Fruit fly (Drosophila melanogaster) whole organism, pupa: ENCODE measurements around the gene Ada1-2.
A peak's percentile ranks its signal among the peaks of the same experiment; 100 is the strongest.

Source experiments
- CG10348 ChIP-seq: fragments of 200-800 bp; sonication (Bioruptor generic); IDR thresholded peaks from 2 replicates; pipeline ENCODE4 v1.3.6; 2022; ENCODE audit warnings: missing biosample characterization, missing genetic modification characterization
- CG12605 ChIP-seq: fragments of 200-800 bp; sonication (Bioruptor generic); IDR thresholded peaks from 2 replicates; pipeline ENCODE4 v1.3.6; 2022; ENCODE audit warnings: missing biosample characterization, missing genetic modification characterization
- CG17806 ChIP-seq: fragments of 200-800 bp; sonication (Bioruptor generic); optimal IDR thresholded peaks from 2 replicates; lab custom pipeline; 2018; ENCODE audit warnings: missing biosample characterization, mild to moderate bottlenecking, missing genetic modification characterization, moderate library complexity
- CG4496 ChIP-seq: fragments of 200-800 bp; sonication (Bioruptor generic); IDR thresholded peaks from 3 replicates; pipeline ENCODE4 v1.3.6; 2022; ENCODE audit warnings: missing biosample characterization, missing genetic modification characterization
- CG8301 ChIP-seq: fragments of 200-800 bp; sonication (Bioruptor generic); optimal IDR thresholded peaks from 2 replicates; lab custom pipeline; 2018; ENCODE audit warnings: missing biosample characterization, mild to moderate bottlenecking, missing genetic modification characterization
- CG9948 ChIP-seq: fragments of 200-800 bp; sonication (Bioruptor generic); optimal IDR thresholded peaks from 2 replicates; lab custom pipeline; 2018; ENCODE audit warnings: missing biosample characterization, mild to moderate bottlenecking, missing genetic modification characterization, moderate library complexity
- EcR ChIP-seq: fragments of 200-800 bp; sonication (Bioruptor generic); optimal IDR thresholded peaks from 3 replicates; lab custom pipeline; 2019; ENCODE audit warnings: missing biosample characterization, missing genetic modification characterization, mild to moderate bottlenecking, moderate library complexity, missing genetic modification reagents
- rn ChIP-seq: fragments of 200-800 bp; sonication (Bioruptor generic); IDR thresholded peaks from 2 replicates; pipeline ENCODE4 v1.3.6; 2022; ENCODE audit warnings: missing biosample characterization, missing genetic modification characterization

DNA sequence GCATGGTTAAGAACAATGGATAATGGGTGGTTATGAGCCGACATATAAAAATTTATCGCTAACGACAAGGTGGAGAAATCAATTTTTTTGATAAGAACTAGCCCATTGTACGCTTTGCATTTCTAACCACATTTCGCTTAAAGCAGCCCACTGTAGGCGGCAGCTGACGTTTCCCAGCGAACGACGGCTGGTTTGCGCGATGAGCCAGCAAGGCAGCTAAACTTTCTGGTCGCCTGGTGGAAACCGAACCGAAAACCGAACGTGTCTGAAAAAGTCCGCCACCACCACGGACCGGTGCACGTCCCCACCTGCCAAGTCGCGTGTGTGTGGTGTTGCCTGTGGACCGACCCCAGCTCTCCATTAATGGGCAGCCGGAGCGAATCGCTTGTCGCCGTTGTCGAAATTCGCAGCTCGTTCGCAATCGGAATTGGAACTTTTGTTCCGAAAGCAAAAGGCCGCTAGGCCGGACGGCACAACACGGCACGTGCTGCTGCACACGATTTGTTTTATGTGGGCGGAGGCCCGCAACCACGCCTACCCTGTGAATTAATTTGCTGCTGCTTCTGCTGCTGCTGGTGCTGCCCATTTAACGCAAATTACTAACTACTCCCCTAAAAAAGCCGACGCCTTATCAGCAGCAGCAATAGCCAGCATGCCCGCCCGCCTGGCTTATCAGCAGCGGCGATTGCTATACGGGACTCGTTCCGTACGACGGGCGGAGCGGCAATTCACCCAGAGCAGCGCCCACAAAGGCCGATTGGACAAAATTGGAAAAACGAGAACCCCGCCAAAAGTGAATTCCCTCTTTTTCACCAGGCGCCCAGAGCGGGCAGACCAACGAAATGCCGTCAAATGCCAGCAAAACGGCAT is 10.5 kb downstream of the Ada1-2 start:
- TF ChIP-seq EcR (GFP tag; lab: Kevin White, UChicago) (peak; percentile 77), CG17806 (tag; lab: Kevin White, UChicago) (peak; percentile 27), CG8301 (no peak), CG4496 (GFP tag; lab: Robert Waterston, UW) (no peak), rn (GFP tag; lab: Robert Waterston, UW) (no peak), CG10348 (GFP tag; lab: Robert Waterston, UW) (no peak), CG9948 (no peak), CG12605 (GFP tag; lab: Robert Waterston, UW) (no peak)
